Fruit fly (Drosophila melanogaster) Kc167 (cell line): ENCODE data around the gene CG11756.

Experiments
- Myc ChIP-seq: fragments of >200 bp; optimal IDR thresholded peaks from 2 replicates; lab custom pipeline; 2017; ENCODE audit warnings: missing external identifiers
- insv ChIP-seq: fragments of >200 bp; optimal IDR thresholded peaks from 3 replicates; lab custom pipeline; 2018; ENCODE audit warnings: missing external identifiers
- ttk ChIP-seq: sonication (Bioruptor generic); optimal IDR thresholded peaks from 2 replicates; lab custom pipeline; 2017; ENCODE audit warnings: missing external identifiers

dm6 chrX:11356648-11357047 lies 8.7 kb downstream of the CG11756 start:
- TF ChIP-seq ttk (lab: Kevin White, UChicago) (peak; percentile 64), insv (no peak), Myc (no peak)
